Worm (Caenorhabditis elegans) whole organism, L3 larva: ENCODE data around the gene sri-77.

Experiments
- ZK546.5 ChIP-seq: sonication (generic microtip); optimal IDR thresholded peaks from 2 replicates; lab custom pipeline; 2017; ENCODE audit warnings: missing biosample characterization, missing genetic modification characterization
- fkh-10 ChIP-seq: sonication (generic microtip); optimal IDR thresholded peaks from 2 replicates; lab custom pipeline; 2017; ENCODE audit warnings: missing biosample characterization, missing genetic modification reagents, missing genetic modification characterization
- nhr-237 ChIP-seq: fragments of 150-350 bp; optimal IDR thresholded peaks from 2 replicates; lab custom pipeline; 2014; ENCODE audit warnings: missing biosample characterization, missing genetic modification characterization
- nhr-43 ChIP-seq: sonication (generic microtip); optimal IDR thresholded peaks from 2 replicates; lab custom pipeline; 2016; ENCODE audit warnings: mild to moderate bottlenecking, missing genetic modification characterization, missing compliant biosample characterization; ENCODE audit not compliant: poor library complexity, severe bottlenecking
- pha-4 ChIP-seq: fragments of 150-350 bp; optimal IDR thresholded peaks from 2 replicates; lab custom pipeline; 2014; ENCODE audit warnings: missing biosample characterization, missing genetic modification reagents, missing genetic modification characterization
- skn-1 ChIP-seq: fragments of 150-350 bp; optimal IDR thresholded peaks from 2 replicates; lab custom pipeline; 2014; ENCODE audit warnings: missing biosample characterization, missing genetic modification characterization
- snpc-4 ChIP-seq: fragments of 150-350 bp; optimal IDR thresholded peaks from 2 replicates; lab custom pipeline; 2014; ENCODE audit warnings: missing biosample characterization, missing genetic modification characterization
- tbx-2 ChIP-seq: sonication (generic microtip); optimal IDR thresholded peaks from 2 replicates; lab custom pipeline; 2016; ENCODE audit warnings: mild to moderate bottlenecking, missing genetic modification characterization, missing compliant biosample characterization
- ztf-11 ChIP-seq: fragments of 150-350 bp; optimal IDR thresholded peaks from 2 replicates; lab custom pipeline; 2014; ENCODE audit warnings: missing biosample characterization, missing genetic modification characterization

DNA sequence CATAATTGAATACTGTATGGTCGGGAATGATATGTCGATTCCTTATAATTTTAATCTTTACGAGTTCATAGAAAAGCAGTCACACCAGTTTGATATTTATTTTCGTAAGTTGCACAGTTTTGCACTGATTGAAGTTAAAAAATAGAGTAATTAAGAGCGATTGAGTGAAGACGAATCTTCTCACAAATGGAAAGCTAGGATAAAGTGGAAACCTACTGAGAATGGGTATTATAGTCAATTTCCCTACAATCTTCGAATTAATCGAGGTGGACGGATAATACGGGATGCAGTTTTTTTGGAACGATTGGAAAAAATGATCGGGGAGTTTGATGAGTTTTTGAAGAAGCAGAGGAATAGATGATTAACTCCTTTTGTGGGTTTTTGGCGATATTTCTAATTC, 35.8 kb upstream of the sri-77 start, which contains the start of gene F22E5.23:
- no peak for TF ChIP-seq nhr-237
- TF ChIP-seq skn-1 (tag; lab: Kevin White, UChicago) = no peak
- no peak for TF ChIP-seq fkh-10 (GFP tag; lab: Kevin White, UChicago)
- TF ChIP-seq pha-4 = no peak
- TF ChIP-seq ztf-11 (tag; lab: Kevin White, UChicago) = no peak
- no peak for TF ChIP-seq ZK546.5 (tag; lab: Kevin White, UChicago)
- no peak for TF ChIP-seq snpc-4 (tag; lab: Kevin White, UChicago)
- no peak for TF ChIP-seq tbx-2 (tag; lab: Kevin White, UChicago)
- no peak for TF ChIP-seq nhr-43 (tag; lab: Kevin White, UChicago)
